Worm (Caenorhabditis elegans): ENCODE data around the gene set-2.

set-2 gene

DNA sequence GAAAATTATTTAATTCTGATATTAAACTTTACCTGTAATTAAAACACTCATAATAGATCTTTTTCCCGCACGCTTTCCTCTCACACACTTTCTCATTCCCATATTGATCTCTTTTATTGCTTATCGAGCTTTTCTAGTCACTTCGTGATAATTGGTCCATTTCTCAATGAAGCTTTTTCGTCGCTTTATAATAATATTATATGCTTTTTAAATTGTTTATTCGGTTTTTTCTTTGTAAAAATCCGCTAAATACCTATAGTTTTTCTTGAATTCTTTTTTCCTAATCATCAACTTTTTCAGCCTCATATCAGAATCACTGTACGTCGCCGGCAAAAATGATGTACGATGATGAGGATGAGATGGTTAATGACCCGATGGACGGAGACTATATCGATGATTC, 9.3 kb upstream of the set-2 start, which contains the start of gene rpb-2:
rpb-2 (plus strand) TSS at position 301 of the 400 bp plus-strand sequence.
- TF ChIP-seq ama-1 (optimal IDR thresholded peaks at IDR 0.05) (no peak), T23F11.4 (GFP tag; optimal IDR thresholded peaks at IDR 0.05) (no peak), K02D7.2 (tag; optimal IDR thresholded peaks at IDR 0.05) (no peak), ets-4 (tag; optimal IDR thresholded peaks at IDR 0.05) (no peak), pha-2 (tag; optimal IDR thresholded peaks at IDR 0.05) (no peak), fkh-10 (GFP tag; optimal IDR thresholded peaks at IDR 0.05) (no peak), pat-9 (tag; optimal IDR thresholded peaks at IDR 0.05) (no peak), dmd-4 (tag; optimal IDR thresholded peaks at IDR 0.05; ENCODE audit: borderline replicate concordance) (no peak), ceh-9 (tag; optimal IDR thresholded peaks at IDR 0.05) (no peak), hlh-15 (tag; optimal IDR thresholded peaks at IDR 0.05) (no peak), ceh-31 (tag; optimal IDR thresholded peaks at IDR 0.05) (no peak), ceh-6 (GFP tag; optimal IDR thresholded peaks at IDR 0.05) (no peak), ahr-1 (tag; optimal IDR thresholded peaks at IDR 0.05) (no peak), C38D4.7 (GFP tag; optimal IDR thresholded peaks at IDR 0.05) (no peak), pha-4 (tag; optimal IDR thresholded peaks at IDR 0.05) (no peak), hlh-13 (GFP tag; optimal IDR thresholded peaks at IDR 0.05) (no peak), elt-2 (tag; optimal IDR thresholded peaks at IDR 0.05) (no peak), ceh-18 (tag; optimal IDR thresholded peaks at IDR 0.05) (no peak), lim-6 (tag; optimal IDR thresholded peaks at IDR 0.05) (no peak)

DNA sequence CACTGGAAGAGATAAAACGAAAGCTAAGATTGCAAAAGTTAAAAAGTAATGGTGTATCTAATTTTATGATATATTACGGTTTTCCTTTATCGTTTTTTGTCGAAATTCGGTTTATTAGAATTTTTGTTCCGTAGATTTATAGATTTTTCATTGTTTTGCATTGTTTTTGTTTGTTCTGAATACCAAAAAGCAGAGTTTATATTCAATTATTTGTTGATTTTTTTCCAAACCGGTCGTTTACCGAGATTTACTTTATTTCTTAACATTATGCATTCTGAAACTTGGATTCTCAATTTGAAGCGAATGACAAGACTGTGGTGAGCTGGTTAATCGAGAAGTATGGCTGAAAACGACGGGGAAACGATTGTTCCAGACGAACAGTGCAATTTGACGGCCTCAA, 7.0 kb upstream of the set-2 start, which contains the start of gene fsn-1:
fsn-1 (plus strand) TSS at position 301 of the 400 bp plus-strand sequence.
- TF ChIP-seq ttx-3 (tag; optimal IDR thresholded peaks at IDR 0.05) (no peak), pqm-1 (tag; optimal IDR thresholded peaks at IDR 0.05) (no peak), ref-2 (tag; optimal IDR thresholded peaks at IDR 0.05) (no peak), pha-4 (tag; optimal IDR thresholded peaks at IDR 0.05) (no peak), fax-1 (tag; optimal IDR thresholded peaks at IDR 0.05) (no peak), tbx-7 (tag; optimal IDR thresholded peaks at IDR 0.05) (no peak), pros-1 (tag; optimal IDR thresholded peaks at IDR 0.05) (no peak), ceh-48 (tag; optimal IDR thresholded peaks at IDR 0.05) (no peak), ceh-30 (tag; optimal IDR thresholded peaks at IDR 0.05) (no peak), lin-11 (tag; optimal IDR thresholded peaks at IDR 0.05) (no peak), zip-5 (tag; optimal IDR thresholded peaks at IDR 0.05) (no peak), madf-2 (tag; optimal IDR thresholded peaks at IDR 0.05) (no peak), ztf-16 (tag; optimal IDR thresholded peaks at IDR 0.05) (no peak), ceh-22 (tag; optimal IDR thresholded peaks at IDR 0.05) (no peak), pax-1 (tag; optimal IDR thresholded peaks at IDR 0.05) (no peak), nhr-11 (tag; optimal IDR thresholded peaks at IDR 0.05) (no peak), ceh-45 (GFP tag; IDR thresholded peaks at IDR 0.05) (no peak), elt-2 (tag; optimal IDR thresholded peaks at IDR 0.05) (no peak), K09A11.1 (tag; optimal IDR thresholded peaks at IDR 0.05; ENCODE audit: insufficient read depth) (no peak), dve-1 (tag; optimal IDR thresholded peaks at IDR 0.05) (no peak)

DNA sequence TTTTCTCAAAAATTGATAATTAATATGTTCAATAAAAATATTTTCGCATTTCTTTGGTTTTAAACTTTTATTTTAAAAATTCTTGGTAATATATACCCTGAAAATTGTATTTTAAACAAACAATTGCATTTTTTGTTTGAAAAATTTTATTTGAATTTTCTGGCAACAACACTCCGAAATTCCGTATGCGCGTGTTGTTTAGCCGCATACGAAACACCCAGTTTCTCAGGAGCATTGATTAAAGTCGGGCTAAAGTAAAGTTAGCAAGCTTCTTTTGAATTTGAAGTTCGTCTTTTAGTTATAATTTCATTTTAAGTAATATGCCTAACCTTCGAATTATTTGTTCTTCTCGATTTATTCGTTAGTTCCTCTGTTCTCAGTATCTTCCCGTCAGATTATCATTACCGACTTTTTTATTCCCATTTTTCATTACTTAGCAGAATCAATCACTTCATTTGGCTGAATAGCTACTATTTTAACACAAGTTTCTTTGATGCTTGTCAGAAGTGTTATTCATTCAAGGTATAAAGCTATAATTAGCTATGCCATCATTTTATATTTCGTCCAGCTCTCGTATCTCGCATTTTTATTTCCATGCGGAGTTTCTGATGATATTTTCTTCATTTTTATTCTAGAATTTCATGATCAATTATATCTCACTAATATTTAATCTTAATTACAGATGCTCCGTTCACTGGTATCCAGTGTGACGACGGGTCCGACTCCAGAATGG, 5.1 kb upstream of the set-2 start, which contains the start of gene mrps-18C:
mrps-18C (plus strand) TSS at position 683 of the 733 bp plus-strand sequence.
- TF ChIP-seq ceh-14 (tag; optimal IDR thresholded peaks at IDR 0.05) (no peak), ceh-6 (GFP tag; optimal IDR thresholded peaks at IDR 0.05) (no peak), pha-2 (tag; optimal IDR thresholded peaks at IDR 0.05) (no peak), ref-2 (tag; optimal IDR thresholded peaks at IDR 0.05) (no peak), pag-3 (tag; optimal IDR thresholded peaks at IDR 0.05; ENCODE audit: borderline replicate concordance) (no peak), ahr-1 (tag; optimal IDR thresholded peaks at IDR 0.05) (no peak), hlh-15 (tag; optimal IDR thresholded peaks at IDR 0.05) (no peak), pqm-1 (tag; optimal IDR thresholded peaks at IDR 0.05) (no peak), hlh-6 (tag; optimal IDR thresholded peaks at IDR 0.05) (no peak)
